Worm (Caenorhabditis elegans) whole organism, mixed stage, embryonic: Measurements from ENCODE around the gene prmt-5.

Experiments
- M03D4.4 ChIP-seq: sonication (generic microtip); optimal IDR thresholded peaks from 2 replicates; lab custom pipeline; 2017; ENCODE audit warnings: mild to moderate bottlenecking, missing genetic modification characterization, missing compliant biosample characterization
- bed-3 ChIP-seq: fragments of 200-800 bp; sonication (Bioruptor generic); optimal IDR thresholded peaks from 3 replicates; lab custom pipeline; 2018; ENCODE audit warnings: mild to moderate bottlenecking, missing genetic modification characterization, moderate library complexity, missing compliant biosample characterization
- blmp-1 ChIP-seq: fragments of 150-350 bp; optimal IDR thresholded peaks from 2 replicates; lab custom pipeline; 2014; ENCODE audit warnings: missing biosample characterization, missing genetic modification characterization
- ceh-39 ChIP-seq: fragments of 150-350 bp; optimal IDR thresholded peaks from 2 replicates; lab custom pipeline; 2014; ENCODE audit warnings: missing biosample characterization, missing genetic modification characterization
- ceh-43 ChIP-seq: fragments of 200-800 bp; sonication (Bioruptor generic); optimal IDR thresholded peaks from 2 replicates; lab custom pipeline; 2018; ENCODE audit warnings: mild to moderate bottlenecking, missing genetic modification characterization, moderate library complexity, missing compliant biosample characterization
- ces-1 ChIP-seq: fragments of 150-350 bp; optimal IDR thresholded peaks from 2 replicates; lab custom pipeline; 2014; ENCODE audit warnings: missing biosample characterization, missing genetic modification reagents, missing genetic modification characterization
- cnd-1 ChIP-seq: fragments of 200-800 bp; sonication (Bioruptor generic); optimal IDR thresholded peaks from 2 replicates; lab custom pipeline; 2018; ENCODE audit warnings: mild to moderate bottlenecking, missing genetic modification characterization, missing compliant biosample characterization
- drap-1 ChIP-seq: fragments of 200-800 bp; sonication (Bioruptor generic); optimal IDR thresholded peaks from 3 replicates; lab custom pipeline; 2018; ENCODE audit warnings: mild to moderate bottlenecking, missing genetic modification characterization, missing compliant biosample characterization
- elt-1 ChIP-seq: sonication (generic microtip); optimal IDR thresholded peaks from 2 replicates; lab custom pipeline; 2017; ENCODE audit warnings: missing genetic modification characterization, mild to moderate bottlenecking, missing compliant biosample characterization, antibody characterized with exemption, moderate library complexity, borderline replicate concordance; ENCODE audit not compliant: insufficient read depth
- elt-3 ChIP-seq: fragments of 150-350 bp; optimal IDR thresholded peaks from 2 replicates; lab custom pipeline; 2014; ENCODE audit warnings: missing biosample characterization, missing genetic modification characterization
- flh-1 ChIP-seq: fragments of 200-800 bp; sonication (Bioruptor generic); optimal IDR thresholded peaks from 2 replicates; lab custom pipeline; 2018; ENCODE audit warnings: mild to moderate bottlenecking, missing genetic modification characterization, moderate library complexity, missing compliant biosample characterization
- ham-2 ChIP-seq: fragments of 200-800 bp; sonication (Bioruptor generic); optimal IDR thresholded peaks from 2 replicates; lab custom pipeline; 2018; ENCODE audit warnings: mild to moderate bottlenecking, missing genetic modification characterization, missing compliant biosample characterization
- hlh-1 ChIP-seq: fragments of 150-350 bp; optimal IDR thresholded peaks from 2 replicates; lab custom pipeline; 2014; ENCODE audit warnings: missing biosample characterization, missing genetic modification reagents, missing genetic modification characterization
- lin-13 ChIP-seq: fragments of 150-350 bp; optimal IDR thresholded peaks from 2 replicates; lab custom pipeline; 2014; ENCODE audit warnings: missing biosample characterization, missing genetic modification characterization
- lin-32 ChIP-seq: fragments of 200-800 bp; sonication (Bioruptor generic); optimal IDR thresholded peaks from 2 replicates; lab custom pipeline; 2018; ENCODE audit warnings: mild to moderate bottlenecking, missing genetic modification characterization, missing compliant biosample characterization
- lsy-2 ChIP-seq: fragments of 150-350 bp; optimal IDR thresholded peaks from 2 replicates; lab custom pipeline; 2014; ENCODE audit warnings: missing biosample characterization, missing genetic modification characterization
- mab-5 ChIP-seq: fragments of 150-350 bp; optimal IDR thresholded peaks from 2 replicates; lab custom pipeline; 2014; ENCODE audit warnings: missing biosample characterization, missing genetic modification characterization
- mep-1 ChIP-seq: fragments of 150-350 bp; optimal IDR thresholded peaks from 2 replicates; lab custom pipeline; 2017; ENCODE audit warnings: missing biosample characterization, missing genetic modification reagents, missing genetic modification characterization, inconsistent platforms
- mls-2 ChIP-seq: sonication (generic microtip); optimal IDR thresholded peaks from 2 replicates; lab custom pipeline; 2016; ENCODE audit warnings: mild to moderate bottlenecking, missing genetic modification characterization, moderate library complexity, missing compliant biosample characterization
- nhr-12 ChIP-seq: fragments of 150-350 bp; optimal IDR thresholded peaks from 2 replicates; lab custom pipeline; 2014; ENCODE audit warnings: missing biosample characterization, missing genetic modification characterization
- nhr-2 ChIP-seq: fragments of 150-350 bp; optimal IDR thresholded peaks from 2 replicates; lab custom pipeline; 2014; ENCODE audit warnings: missing biosample characterization, missing genetic modification characterization
- nhr-237 ChIP-seq: fragments of 150-350 bp; optimal IDR thresholded peaks from 2 replicates; lab custom pipeline; 2014; ENCODE audit warnings: missing biosample characterization, missing genetic modification characterization
- nhr-28 ChIP-seq: fragments of 150-350 bp; optimal IDR thresholded peaks from 2 replicates; lab custom pipeline; 2014; ENCODE audit warnings: missing biosample characterization, missing genetic modification characterization
- nhr-76 ChIP-seq: sonication (generic microtip); optimal IDR thresholded peaks from 2 replicates; lab custom pipeline; 2017; ENCODE audit warnings: missing biosample characterization, missing genetic modification characterization
- pha-4 ChIP-seq: fragments of 150-350 bp; optimal IDR thresholded peaks from 2 replicates; lab custom pipeline; 2018; ENCODE audit warnings: missing biosample characterization, missing genetic modification reagents, missing genetic modification characterization
- sem-2 ChIP-seq: fragments of 200-800 bp; sonication (Bioruptor generic); optimal IDR thresholded peaks from 2 replicates; lab custom pipeline; 2018; ENCODE audit warnings: mild to moderate bottlenecking, missing genetic modification characterization, missing compliant biosample characterization
- snpc-4 ChIP-seq: fragments of 150-350 bp; optimal IDR thresholded peaks from 2 replicates; lab custom pipeline; 2014; ENCODE audit warnings: missing biosample characterization, missing genetic modification characterization
- sptf-1 ChIP-seq: sonication (generic microtip); optimal IDR thresholded peaks from 2 replicates; lab custom pipeline; 2017; ENCODE audit warnings: mild to moderate bottlenecking, missing genetic modification characterization, moderate library complexity, missing compliant biosample characterization
- unc-120 ChIP-seq: sonication (generic microtip); optimal IDR thresholded peaks from 2 replicates; lab custom pipeline; 2017; ENCODE audit warnings: missing genetic modification characterization, missing compliant biosample characterization; ENCODE audit not compliant: poor library complexity, severe bottlenecking
- unc-39 ChIP-seq: fragments of 150-350 bp; optimal IDR thresholded peaks from 2 replicates; lab custom pipeline; 2014; ENCODE audit warnings: missing biosample characterization, missing genetic modification characterization
- ztf-11 ChIP-seq: fragments of 150-350 bp; optimal IDR thresholded peaks from 2 replicates; lab custom pipeline; 2014; ENCODE audit warnings: missing biosample characterization, missing genetic modification characterization

prmt-5 gene

DNA sequence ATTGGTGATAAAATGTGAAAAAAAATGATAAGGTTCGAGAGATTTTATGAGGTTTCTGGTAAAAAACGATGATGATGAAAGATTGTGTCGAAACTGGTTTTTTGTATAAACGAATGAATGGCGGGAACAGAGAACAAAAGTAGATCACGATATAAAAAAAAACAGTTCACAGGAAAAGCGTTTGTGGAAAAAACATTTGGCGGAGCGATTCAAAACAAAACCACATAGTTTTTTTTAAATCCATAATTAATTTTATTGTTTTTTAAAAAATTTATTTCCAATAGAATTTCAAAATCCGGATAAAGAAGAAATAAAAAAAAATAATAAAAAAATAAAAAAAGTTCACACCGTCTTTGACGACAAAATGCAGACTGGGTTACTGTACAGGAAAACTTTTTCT, 15.0 kb upstream of the prmt-5 start, which contains the start of gene ZC155.4:
Gene ZC155.4 (minus strand): TSS at position 101 of the 400 bp plus-strand sequence.
- TF ChIP-seq ceh-39 (tag; lab: Kevin White, UChicago): no peak
- no peak for TF ChIP-seq lin-13 (tag; lab: Kevin White, UChicago)
- no peak for TF ChIP-seq blmp-1 (tag; lab: Kevin White, UChicago)
- no peak for TF ChIP-seq snpc-4 (tag; lab: Kevin White, UChicago)
- no peak for TF ChIP-seq bed-3 (GFP tag; lab: Kevin White, UChicago)
- no peak for TF ChIP-seq M03D4.4 (tag; lab: Kevin White, UChicago)
- TF ChIP-seq unc-39 (tag; lab: Kevin White, UChicago): no peak
- TF ChIP-seq lin-32 (GFP tag; lab: Kevin White, UChicago): no peak
- TF ChIP-seq elt-3: no peak
- no peak for TF ChIP-seq nhr-28 (tag; lab: Kevin White, UChicago)
- TF ChIP-seq mep-1 (tag; lab: Kevin White, UChicago): no peak
- TF ChIP-seq nhr-2 (tag; lab: Kevin White, UChicago): no peak
- no peak for TF ChIP-seq lsy-2 (tag; lab: Kevin White, UChicago)

DNA sequence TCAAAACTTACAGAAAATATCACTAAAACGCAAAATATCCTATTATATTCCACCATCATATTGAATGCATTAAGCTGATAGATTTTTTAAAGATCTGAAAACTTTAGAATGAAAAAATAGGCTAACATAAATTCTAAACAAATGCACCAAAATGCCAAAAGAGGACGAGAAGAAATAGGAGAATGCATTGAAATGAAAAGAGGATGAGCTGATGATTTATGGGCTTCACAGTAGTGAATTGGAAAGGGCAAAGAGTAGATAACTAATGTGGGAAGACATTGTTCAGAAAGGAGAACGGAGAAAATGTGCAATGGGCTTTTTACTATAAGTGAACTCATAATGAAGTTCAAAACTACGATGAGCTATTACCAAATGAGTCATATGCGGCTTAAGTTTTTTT, 12.8 kb upstream of the prmt-5 start, which contains the start of gene cutl-19:
Gene cutl-19 (minus strand): TSS at position 101 of the 400 bp plus-strand sequence.
- TF ChIP-seq lin-13 (tag; lab: Kevin White, UChicago) (no peak), drap-1 (GFP tag; lab: Kevin White, UChicago) (no peak), M03D4.4 (tag; lab: Kevin White, UChicago) (no peak), blmp-1 (tag; lab: Kevin White, UChicago) (no peak), pha-4 (tag; lab: Kevin White, UChicago) (no peak), nhr-2 (tag; lab: Kevin White, UChicago) (no peak), ztf-11 (no peak), snpc-4 (tag; lab: Kevin White, UChicago) (no peak), elt-1 (tag; lab: Kevin White, UChicago) (no peak), bed-3 (GFP tag; lab: Kevin White, UChicago) (no peak), cnd-1 (tag; lab: Kevin White, UChicago) (no peak), unc-120 (tag; lab: Kevin White, UChicago) (no peak), ces-1 (GFP tag; lab: Kevin White, UChicago) (no peak), unc-39 (tag; lab: Kevin White, UChicago) (no peak), nhr-76 (tag; lab: Kevin White, UChicago) (no peak), sptf-1 (tag; lab: Kevin White, UChicago) (no peak), mls-2 (tag; lab: Kevin White, UChicago) (no peak), sem-2 (no peak), nhr-12 (tag; lab: Kevin White, UChicago) (no peak)

DNA sequence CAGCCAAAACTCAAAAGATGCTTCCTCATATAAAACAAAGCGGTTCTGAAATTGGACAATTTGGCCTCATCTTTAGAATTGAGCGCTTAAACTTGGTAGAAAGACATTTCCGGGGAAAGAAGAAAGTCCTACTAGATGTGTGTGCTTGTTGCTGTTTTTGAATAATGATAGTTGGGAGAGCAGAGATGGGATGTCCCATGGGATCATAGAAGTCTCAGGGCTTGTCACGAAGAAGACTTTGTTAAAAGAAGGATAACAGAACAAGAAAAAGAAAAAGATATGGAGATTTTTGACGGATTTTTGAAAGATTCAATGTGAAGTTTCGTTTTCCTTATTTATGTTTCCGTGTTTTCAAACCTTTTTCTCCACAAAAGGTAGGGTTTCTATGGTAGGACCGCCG, 11.7 kb upstream of the prmt-5 start, which contains the start of gene ZC155.2:
Gene ZC155.2 (plus strand): TSS at position 301 of the 400 bp plus-strand sequence.
- TF ChIP-seq cnd-1 (tag; lab: Kevin White, UChicago) (no peak), mab-5 (tag; lab: Kevin White, UChicago) (no peak), lin-32 (GFP tag; lab: Kevin White, UChicago) (no peak), elt-1 (tag; lab: Kevin White, UChicago) (no peak), ceh-43 (GFP tag; lab: Kevin White, UChicago) (no peak), mep-1 (tag; lab: Kevin White, UChicago) (no peak), nhr-2 (tag; lab: Kevin White, UChicago) (no peak), ham-2 (no peak), drap-1 (GFP tag; lab: Kevin White, UChicago) (no peak), flh-1 (GFP tag; lab: Kevin White, UChicago) (no peak), nhr-237 (tag; lab: Kevin White, UChicago) (no peak), nhr-12 (tag; lab: Kevin White, UChicago) (no peak), snpc-4 (tag; lab: Kevin White, UChicago) (no peak), pha-4 (tag; lab: Kevin White, UChicago) (no peak), ztf-11 (no peak)

DNA sequence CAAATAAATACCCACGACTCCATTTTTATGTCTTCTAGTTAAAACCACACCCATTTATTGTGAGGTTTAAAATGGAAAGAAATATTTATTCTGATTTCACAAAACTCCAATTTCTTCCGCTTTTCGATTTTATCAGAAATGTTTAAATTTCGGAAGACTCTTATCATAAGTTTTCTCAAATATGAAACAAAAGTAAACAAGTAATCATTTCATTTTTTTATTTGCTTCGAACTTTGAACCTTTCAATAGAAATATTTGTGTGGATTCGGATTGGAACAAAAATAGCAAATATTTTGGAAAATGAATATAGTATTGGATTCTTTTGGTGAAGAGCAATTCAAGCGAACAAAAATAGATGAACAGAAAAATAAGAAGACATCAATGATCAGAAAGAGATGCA, 8.5 kb upstream of the prmt-5 start:
- no peak for TF ChIP-seq snpc-4 (tag; lab: Kevin White, UChicago)
- no peak for TF ChIP-seq ham-2
- TF ChIP-seq hlh-1: no peak
- no peak for TF ChIP-seq nhr-237 (tag; lab: Kevin White, UChicago)
- no peak for TF ChIP-seq unc-39 (tag; lab: Kevin White, UChicago)
